Worm (Caenorhabditis elegans) whole organism, L2 larva: Measurements from ENCODE around the gene gas-1.

Experiments used
- F13H6.1 ChIP-seq: sonication (generic microtip); optimal IDR thresholded peaks from 2 replicates; lab custom pipeline; 2016; ENCODE audit warnings: missing genetic modification characterization, missing compliant biosample characterization
- ZK546.5 ChIP-seq: sonication (generic microtip); optimal IDR thresholded peaks from 2 replicates; lab custom pipeline; 2017; ENCODE audit warnings: missing biosample characterization, missing genetic modification characterization
- alr-1 ChIP-seq: fragments of 150-350 bp; optimal IDR thresholded peaks from 2 replicates; lab custom pipeline; 2014; ENCODE audit warnings: missing biosample characterization, missing genetic modification characterization
- ama-1 ChIP-seq: fragments of 150-350 bp; optimal IDR thresholded peaks from 2 replicates; lab custom pipeline; 2018; ENCODE audit warnings: inconsistent platforms
- blmp-1 ChIP-seq: sonication (generic microtip); optimal IDR thresholded peaks from 2 replicates; lab custom pipeline; 2017; ENCODE audit warnings: missing genetic modification characterization, mild to moderate bottlenecking, missing compliant biosample characterization, antibody characterized with exemption, moderate library complexity; ENCODE audit not compliant: insufficient read depth
- ceh-16 ChIP-seq: fragments of 150-350 bp; optimal IDR thresholded peaks from 2 replicates; lab custom pipeline; 2014; ENCODE audit warnings: missing biosample characterization, missing genetic modification characterization
- ceh-82 ChIP-seq: fragments of 150-350 bp; optimal IDR thresholded peaks from 2 replicates; lab custom pipeline; 2014; ENCODE audit warnings: missing biosample characterization, missing genetic modification characterization
- crh-2 ChIP-seq: sonication (generic microtip); optimal IDR thresholded peaks from 2 replicates; lab custom pipeline; 2017; ENCODE audit warnings: missing biosample characterization, missing genetic modification characterization
- egl-27 ChIP-seq: sonication (generic microtip); optimal IDR thresholded peaks from 3 replicates; lab custom pipeline; 2017; ENCODE audit warnings: missing biosample characterization, missing genetic modification reagents, missing genetic modification characterization
- fos-1 ChIP-seq: fragments of 150-350 bp; optimal IDR thresholded peaks from 2 replicates; lab custom pipeline; 2014; ENCODE audit warnings: missing biosample characterization, missing genetic modification characterization
- gmeb-1 ChIP-seq: fragments of 150-350 bp; optimal IDR thresholded peaks from 2 replicates; lab custom pipeline; 2014; ENCODE audit warnings: missing biosample characterization, missing genetic modification characterization
- lin-39 ChIP-seq: fragments of 150-350 bp; optimal IDR thresholded peaks from 2 replicates; lab custom pipeline; 2014; ENCODE audit warnings: missing biosample characterization, missing genetic modification reagents, missing genetic modification characterization
- lsy-2 ChIP-seq, 2 experiments: fragments of 150-350 bp in 1 of 2; sonication (generic microtip) in 1 of 2; optimal IDR thresholded peaks; 2 replicates each; lab custom pipeline; 2014 to 2017; ENCODE audit warnings: missing biosample characterization in 2 of 2, missing genetic modification characterization in 2 of 2
- mab-5 ChIP-seq: fragments of 150-350 bp; optimal IDR thresholded peaks from 2 replicates; lab custom pipeline; 2014; ENCODE audit warnings: missing biosample characterization, missing genetic modification characterization
- mbf-1 ChIP-seq: sonication (generic microtip); optimal IDR thresholded peaks from 2 replicates; lab custom pipeline; 2017; ENCODE audit warnings: missing biosample characterization, missing genetic modification characterization
- mdl-1 ChIP-seq, 2 experiments: fragments of 150-350 bp in 1 of 2; sonication (generic microtip) in 1 of 2; optimal IDR thresholded peaks; 2 replicates each; lab custom pipeline; 2017; ENCODE audit warnings: missing biosample characterization in 2 of 2, missing genetic modification characterization in 2 of 2
- nhr-10 ChIP-seq: sonication (generic microtip); optimal IDR thresholded peaks from 2 replicates; lab custom pipeline; 2017; ENCODE audit warnings: missing biosample characterization, missing genetic modification characterization
- nhr-11 ChIP-seq: fragments of 150-350 bp; optimal IDR thresholded peaks from 2 replicates; lab custom pipeline; 2014; ENCODE audit warnings: missing biosample characterization, missing genetic modification characterization
- nhr-12 ChIP-seq: fragments of 150-350 bp; optimal IDR thresholded peaks from 2 replicates; lab custom pipeline; 2014; ENCODE audit warnings: missing biosample characterization, missing genetic modification characterization
- nhr-129 ChIP-seq: fragments of 150-350 bp; optimal IDR thresholded peaks from 2 replicates; lab custom pipeline; 2014; ENCODE audit warnings: missing biosample characterization, missing genetic modification characterization
- nhr-21 ChIP-seq: fragments of 150-350 bp; optimal IDR thresholded peaks from 2 replicates; lab custom pipeline; 2014; ENCODE audit warnings: missing biosample characterization, missing genetic modification characterization
- nhr-23 ChIP-seq: fragments of 150-350 bp; optimal IDR thresholded peaks from 2 replicates; lab custom pipeline; 2014; ENCODE audit warnings: missing biosample characterization, missing genetic modification reagents, missing genetic modification characterization
- nhr-25 ChIP-seq: fragments of 150-350 bp; sonication (generic microtip); optimal IDR thresholded peaks from 3 replicates; lab custom pipeline; 2014; ENCODE audit warnings: missing biosample characterization, missing genetic modification characterization
- nhr-6 ChIP-seq: fragments of 150-350 bp; optimal IDR thresholded peaks from 2 replicates; lab custom pipeline; 2014; ENCODE audit warnings: missing biosample characterization, missing genetic modification characterization
- nhr-77 ChIP-seq: fragments of 150-350 bp; optimal IDR thresholded peaks from 2 replicates; lab custom pipeline; 2014; ENCODE audit warnings: missing biosample characterization, missing genetic modification characterization
- peb-1 ChIP-seq: fragments of 150-350 bp; optimal IDR thresholded peaks from 2 replicates; lab custom pipeline; 2014; ENCODE audit warnings: missing biosample characterization, missing genetic modification characterization
- sem-4 ChIP-seq: fragments of 150-350 bp; optimal IDR thresholded peaks from 2 replicates; lab custom pipeline; 2014; ENCODE audit warnings: missing biosample characterization, missing genetic modification reagents, missing genetic modification characterization
- sma-9 ChIP-seq, 2 experiments: fragments of 150-350 bp in 1 of 2; sonication (generic microtip) in 1 of 2; optimal IDR thresholded peaks; 2 replicates each; lab custom pipeline; 2014 to 2016; ENCODE audit warnings: missing genetic modification characterization in 2 of 2, mild to moderate bottlenecking in 1 of 2, missing biosample characterization in 1 of 2, missing compliant biosample characterization in 1 of 2, missing genetic modification reagents in 1 of 2, moderate library complexity in 1 of 2
- snpc-4 ChIP-seq: fragments of 150-350 bp; optimal IDR thresholded peaks from 2 replicates; lab custom pipeline; 2014; ENCODE audit warnings: missing biosample characterization, missing genetic modification characterization
- unc-39 ChIP-seq: fragments of 150-350 bp; optimal IDR thresholded peaks from 2 replicates; lab custom pipeline; 2014; ENCODE audit warnings: missing biosample characterization, missing genetic modification characterization
- unc-55 ChIP-seq: fragments of 150-350 bp; sonication (generic microtip); optimal IDR thresholded peaks from 3 replicates; lab custom pipeline; 2014; ENCODE audit warnings: missing biosample characterization, missing genetic modification reagents, missing genetic modification characterization
- zag-1 ChIP-seq: fragments of 150-350 bp; optimal IDR thresholded peaks from 2 replicates; lab custom pipeline; 2014; ENCODE audit warnings: missing biosample characterization, missing genetic modification characterization
- ztf-11 ChIP-seq: sonication (generic microtip); optimal IDR thresholded peaks from 2 replicates; lab custom pipeline; 2017; ENCODE audit warnings: missing biosample characterization, missing genetic modification characterization

Gene gas-1

DNA sequence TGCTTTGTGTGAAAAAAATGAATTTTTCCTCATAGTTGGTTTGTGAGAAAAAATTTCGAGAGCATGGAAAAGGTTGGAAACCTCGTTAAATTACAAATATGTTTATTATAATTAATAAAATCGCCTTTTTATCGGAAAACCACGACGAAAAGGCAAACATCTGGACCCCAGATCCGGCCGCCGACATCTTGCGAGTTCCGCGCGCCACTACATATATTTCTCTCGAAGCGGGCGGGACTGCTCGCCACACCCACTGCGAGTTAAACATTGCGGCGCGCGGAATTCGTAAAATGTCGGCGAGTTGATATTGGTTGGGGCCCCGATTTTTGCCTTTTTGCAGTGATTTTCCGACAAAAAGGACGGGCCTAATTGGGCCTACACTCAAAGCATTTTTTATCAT lies 30.7 kb downstream of the gas-1 start:
- peak; percentile 70 for TF ChIP-seq snpc-4 (tag; lab: Kevin White, UChicago)
- no peak for TF ChIP-seq lsy-2 (tag; optimal IDR thresholded peaks at IDR 0.05; lab: Kevin White, UChicago)

DNA sequence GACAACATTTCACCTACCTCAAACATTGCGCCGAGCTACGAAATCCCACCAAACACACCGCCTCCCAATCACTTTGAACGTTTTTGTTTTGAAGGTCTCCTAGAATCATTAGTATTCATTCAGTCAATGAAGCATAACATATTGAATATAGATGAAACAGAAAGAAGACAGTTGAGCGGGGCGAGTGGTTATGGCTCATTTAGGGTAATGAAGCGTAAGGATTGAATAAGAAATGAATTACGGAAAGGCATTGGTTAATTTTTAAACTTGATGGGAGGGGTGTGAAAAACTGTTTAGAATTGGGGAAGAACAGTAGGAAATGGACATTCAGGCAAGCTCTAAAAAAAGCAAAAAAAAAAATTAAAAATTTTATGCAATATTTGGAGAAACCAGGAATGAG lies 32.3 kb downstream of the gas-1 start, which contains the start of gene lron-3:
TSS of gene lron-3 (minus strand) at position 101 of the 400 bp plus-strand sequence.
- TF ChIP-seq nhr-23 (tag; lab: Kevin White, UChicago) (no peak), zag-1 (tag; lab: Kevin White, UChicago) (no peak), ZK546.5 (tag; lab: Kevin White, UChicago) (no peak), nhr-6 (no peak), ama-1 (no peak), egl-27 (tag; lab: Kevin White, UChicago) (no peak), nhr-12 (tag; lab: Kevin White, UChicago) (no peak), gmeb-1 (tag; lab: Kevin White, UChicago) (no peak), F13H6.1 (tag; lab: Kevin White, UChicago) (no peak), lin-39 (no peak), unc-39 (tag; lab: Kevin White, UChicago) (no peak), blmp-1 (tag; lab: Kevin White, UChicago) (no peak), nhr-21 (tag; lab: Kevin White, UChicago) (no peak), fos-1 (tag; lab: Kevin White, UChicago) (no peak), snpc-4 (tag; lab: Kevin White, UChicago) (no peak), nhr-10 (tag; lab: Kevin White, UChicago) (no peak), ceh-82 (no peak), nhr-77 (tag; lab: Kevin White, UChicago) (no peak), alr-1 (tag; lab: Kevin White, UChicago) (no peak), ceh-16 (tag; lab: Kevin White, UChicago) (no peak)

DNA sequence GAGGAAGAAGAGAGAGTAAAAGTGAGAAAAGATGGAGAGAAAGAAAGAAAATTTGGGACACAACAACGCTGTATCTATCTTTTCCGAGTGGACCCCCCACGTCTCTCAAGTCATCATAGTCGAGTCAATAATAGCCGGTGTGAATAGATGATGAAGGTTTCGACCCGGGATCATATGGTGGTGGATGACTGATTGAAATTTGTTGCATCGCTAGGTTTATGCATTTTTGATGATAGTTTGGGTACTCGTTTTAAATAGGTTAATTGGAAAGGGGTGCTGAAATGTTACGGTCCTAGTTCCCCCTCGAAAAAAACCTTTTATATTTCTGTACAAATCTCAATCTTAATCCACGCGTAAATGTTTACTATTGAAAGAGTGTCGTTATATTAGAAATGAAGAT lies 34.7 kb downstream of the gas-1 start:
- TF ChIP-seq ztf-11 (tag; lab: Kevin White, UChicago), result no peak
- no peak for TF ChIP-seq sem-4 (tag; lab: Kevin White, UChicago)
- TF ChIP-seq unc-55, result peak; percentile 27
- peak; percentile 1 for TF ChIP-seq nhr-129 (tag; lab: Kevin White, UChicago)
- no peak for TF ChIP-seq mdl-1 (tag; optimal IDR thresholded peaks at IDR 0.05; lab: Kevin White, UChicago)
- no peak for TF ChIP-seq sma-9 (GFP tag; optimal IDR thresholded peaks at IDR 0.05; lab: Kevin White, UChicago)
- TF ChIP-seq sma-9 (tag; optimal IDR thresholded peaks at IDR 0.05; lab: Kevin White, UChicago), result no peak
- no peak for TF ChIP-seq ZK546.5 (tag; lab: Kevin White, UChicago)

DNA sequence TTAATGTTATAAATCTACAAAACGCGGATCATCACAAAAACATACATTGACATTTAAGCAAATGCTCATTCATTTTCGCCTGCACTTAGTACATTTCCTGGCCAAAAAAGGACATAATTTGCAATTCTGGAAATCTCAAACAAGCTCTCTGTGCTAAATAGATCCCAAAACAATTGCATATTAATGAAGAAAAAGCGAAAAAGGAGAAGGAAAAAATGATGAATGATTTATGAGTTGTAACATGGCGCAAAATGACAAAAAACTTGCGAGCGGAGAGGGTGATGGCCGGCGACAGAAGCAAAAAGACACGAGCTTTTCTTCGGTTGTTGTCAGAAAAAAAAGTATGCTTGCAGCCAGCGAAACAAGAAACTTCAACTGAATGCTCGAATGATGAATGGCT lies 35.3 kb downstream of the gas-1 start:
- TF ChIP-seq sma-9 (GFP tag; optimal IDR thresholded peaks at IDR 0.05; lab: Kevin White, UChicago), result peak; percentile 19
- no peak for TF ChIP-seq sma-9 (tag; optimal IDR thresholded peaks at IDR 0.05; lab: Kevin White, UChicago)
- TF ChIP-seq lsy-2 (tag; optimal IDR thresholded peaks at IDR 0.05; lab: Kevin White, UChicago), result peak in 1 of 2 experiments; percentile 21
- TF ChIP-seq nhr-11 (tag; lab: Kevin White, UChicago), result no peak
- TF ChIP-seq crh-2 (tag; lab: Kevin White, UChicago), result peak; percentile 15
- TF ChIP-seq nhr-25, result no peak
- peak; percentile 15 for TF ChIP-seq mab-5 (tag; lab: Kevin White, UChicago)
- TF ChIP-seq unc-55, result peak; percentile 57
- no peak for TF ChIP-seq peb-1 (tag; lab: Kevin White, UChicago)

DNA sequence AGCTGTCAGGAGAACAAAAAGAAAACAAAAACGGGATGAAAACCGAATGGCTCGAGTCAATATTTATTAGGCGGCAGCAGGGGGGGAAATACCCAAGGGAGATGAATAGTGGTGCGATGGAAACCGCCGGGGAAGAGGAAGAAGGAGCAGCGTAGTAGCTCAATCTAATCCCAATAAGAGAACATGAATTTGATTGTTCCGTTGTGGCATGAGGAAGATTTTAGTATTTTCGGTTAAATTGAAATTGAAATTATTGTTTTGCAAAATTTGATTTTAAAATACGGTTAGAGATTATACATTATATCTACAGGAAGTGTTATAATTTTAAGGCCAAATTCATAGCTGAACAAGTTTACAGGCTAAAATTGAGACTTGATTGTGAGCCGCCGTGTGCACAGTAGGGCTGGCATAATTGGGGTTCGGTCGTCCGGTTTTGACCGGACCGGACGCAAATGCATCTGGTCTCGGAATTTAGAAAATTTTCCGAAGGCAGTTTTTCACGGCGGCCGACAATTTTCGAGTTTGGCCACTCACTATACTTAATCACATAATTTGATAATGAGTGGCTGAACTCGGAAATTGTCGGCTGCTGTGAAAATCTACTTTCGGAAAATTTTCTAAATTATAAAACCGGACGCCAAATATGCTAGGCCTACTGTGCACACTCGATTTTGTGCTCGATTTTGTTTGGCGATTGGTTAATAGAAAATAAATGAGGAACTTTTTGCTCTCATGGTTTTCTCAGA lies 38.0 kb downstream of the gas-1 start:
- no peak for TF ChIP-seq unc-39 (tag; lab: Kevin White, UChicago)
- no peak for TF ChIP-seq lin-39
- no peak for TF ChIP-seq mbf-1 (tag; lab: Kevin White, UChicago)
- peak; percentile 2 for TF ChIP-seq snpc-4 (tag; lab: Kevin White, UChicago)
